Fruit fly (Drosophila melanogaster) Kc167 (cell line): ENCODE data around the gene CG13676.

ENCODE experiments used
- Myc ChIP-seq: fragments of >200 bp; optimal IDR thresholded peaks from 2 replicates; lab custom pipeline; 2017; ENCODE audit warnings: missing external identifiers
- Sin3A ChIP-seq: fragments of >200 bp; optimal IDR thresholded peaks from 2 replicates; lab custom pipeline; 2018; ENCODE audit warnings: missing external identifiers
- h ChIP-seq: fragments of >200 bp; optimal IDR thresholded peaks from 3 replicates; lab custom pipeline; 2018; ENCODE audit warnings: missing external identifiers
- insv ChIP-seq: fragments of >200 bp; optimal IDR thresholded peaks from 3 replicates; lab custom pipeline; 2018; ENCODE audit warnings: missing external identifiers
- psq ChIP-seq: fragments of >200 bp; optimal IDR thresholded peaks from 2 replicates; lab custom pipeline; 2017; ENCODE audit warnings: missing external identifiers

DNA sequence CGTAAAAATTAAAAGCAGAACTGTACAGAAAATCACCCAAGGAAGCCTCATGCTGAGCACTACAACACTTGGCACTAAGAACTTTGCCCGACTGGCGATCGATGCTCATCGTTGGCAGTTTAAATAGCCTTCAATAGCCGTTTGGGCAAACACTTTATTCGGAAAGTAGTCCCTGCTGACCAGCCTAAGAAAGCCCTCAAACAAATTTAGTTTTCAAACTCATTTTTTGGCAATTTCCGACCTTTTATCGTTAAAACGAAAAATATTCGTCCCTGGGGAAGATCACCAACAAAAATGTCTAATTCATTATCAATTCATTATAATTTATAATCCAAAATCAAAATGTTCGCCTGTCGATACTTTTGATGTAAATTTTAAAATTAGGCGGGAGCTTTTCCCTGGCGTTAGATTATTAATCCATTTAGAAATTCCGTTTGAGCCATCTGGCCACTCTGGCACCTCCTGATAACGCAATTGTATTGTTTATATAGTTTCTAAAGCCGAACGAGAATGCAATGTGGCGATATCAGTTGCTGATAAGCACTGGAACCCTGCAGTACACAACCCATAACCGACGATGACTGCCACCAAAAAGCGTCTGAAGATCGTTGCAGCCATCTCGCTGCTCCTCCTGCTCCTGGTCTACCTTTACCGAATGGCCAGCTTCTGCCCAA is 29.0 kb upstream of the CG13676 start, which contains the start of the genes mthl7 and Uxs:
- no peak for TF ChIP-seq psq
- TF ChIP-seq insv (lab: Kevin White, UChicago), result no peak
- TF ChIP-seq Sin3A, result no peak
- no peak for TF ChIP-seq Myc (lab: Kevin White, UChicago)
- no peak for TF ChIP-seq h
